Worm (Caenorhabditis elegans): ENCODE data around the gene nos-2.

Gene nos-2

DNA sequence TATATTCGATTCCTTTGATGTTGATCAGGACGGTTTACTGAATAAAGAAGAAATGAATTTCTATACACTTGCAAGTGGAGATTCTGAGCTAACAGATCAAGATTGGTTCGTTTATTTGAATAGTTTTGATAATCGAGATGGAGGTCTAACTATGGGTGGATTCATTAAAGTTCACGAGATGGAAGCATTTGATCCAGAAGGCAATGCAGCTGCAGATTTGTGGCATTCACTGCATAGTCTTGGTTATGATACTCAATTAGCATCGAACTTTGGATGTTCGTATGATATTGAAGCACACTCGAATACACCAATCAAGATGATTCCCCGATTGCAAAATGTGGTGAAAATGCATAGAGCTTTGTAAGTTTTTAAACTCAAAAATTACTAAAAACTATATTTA, 30.6 kb downstream of the nos-2 start:
- no peak for TF ChIP-seq nhr-28 (tag; optimal IDR thresholded peaks at IDR 0.05)
- TF ChIP-seq nhr-12 (tag; optimal IDR thresholded peaks at IDR 0.05), result no peak
- no peak for TF ChIP-seq zip-8 (tag; optimal IDR thresholded peaks at IDR 0.05)
- no peak for TF ChIP-seq ceh-83 (GFP tag; optimal IDR thresholded peaks at IDR 0.05)
- TF ChIP-seq sptf-1 (tag; optimal IDR thresholded peaks at IDR 0.05), result no peak
- TF ChIP-seq ceh-39 (tag; optimal IDR thresholded peaks at IDR 0.05), result no peak
- TF ChIP-seq lin-13 (tag; optimal IDR thresholded peaks at IDR 0.05), result no peak
- TF ChIP-seq ces-1 (GFP tag; optimal IDR thresholded peaks at IDR 0.05), result no peak
- no peak for TF ChIP-seq unc-39 (tag; optimal IDR thresholded peaks at IDR 0.05)
- TF ChIP-seq nhr-76 (tag; optimal IDR thresholded peaks at IDR 0.05), result no peak
- TF ChIP-seq unc-120 (tag; optimal IDR thresholded peaks at IDR 0.05; ENCODE audit: poor library complexity, severe bottlenecking), result no peak
- no peak for TF ChIP-seq cnd-1 (tag; optimal IDR thresholded peaks at IDR 0.05)
- TF ChIP-seq ztf-11 (tag; optimal IDR thresholded peaks at IDR 0.05), result no peak
- no peak for TF ChIP-seq mep-1 (tag; optimal IDR thresholded peaks at IDR 0.05)

DNA sequence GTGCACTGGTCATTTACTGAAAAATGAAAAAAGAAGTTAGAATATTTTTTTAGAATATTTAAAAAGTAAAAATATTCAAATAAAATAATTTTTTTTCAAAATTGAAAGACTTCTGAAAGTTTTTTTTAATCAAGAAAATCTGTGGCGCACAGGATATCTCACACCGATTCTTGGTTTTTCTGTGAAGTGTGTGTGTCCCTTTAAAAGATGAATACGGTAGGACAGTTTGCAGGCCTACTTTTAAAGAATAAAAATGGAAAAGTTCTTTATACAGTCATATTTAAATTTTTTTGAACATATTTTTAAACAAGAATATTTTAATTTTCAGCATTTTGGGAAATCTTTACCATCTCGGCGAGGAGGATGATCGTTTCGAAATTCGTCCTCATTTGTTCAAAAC, 33.2 kb downstream of the nos-2 start, which contains the start of gene mct-5:
TSS of gene mct-5 (minus strand) at position 16 of the 400 bp plus-strand sequence.
- TF ChIP-seq unc-120 (tag; optimal IDR thresholded peaks at IDR 0.05; ENCODE audit: poor library complexity, severe bottlenecking) (no peak), ztf-11 (tag; optimal IDR thresholded peaks at IDR 0.05) (no peak), unc-62 (GFP tag; optimal IDR thresholded peaks at IDR 0.05) (no peak)

DNA sequence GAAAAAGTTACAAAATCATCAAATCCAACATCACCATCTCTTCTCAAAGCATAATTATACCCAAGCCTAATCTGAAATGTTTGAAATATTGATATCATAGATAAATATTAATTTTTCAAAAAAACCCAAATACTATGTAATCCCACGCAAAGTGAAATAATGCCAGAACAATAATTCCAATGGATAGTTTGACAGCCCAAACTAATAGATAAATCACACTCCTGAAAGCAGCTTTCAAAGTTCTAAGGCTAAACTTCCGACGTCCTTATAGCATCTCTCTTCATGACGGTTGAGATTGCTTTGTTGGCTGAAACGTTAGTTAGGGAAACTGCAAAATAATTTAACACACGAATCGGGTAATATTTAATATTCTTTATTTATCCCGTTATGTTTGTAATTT, 33.8 kb downstream of the nos-2 start:
- no peak for TF ChIP-seq unc-62 (GFP tag; optimal IDR thresholded peaks at IDR 0.05)
- no peak for TF ChIP-seq mep-1 (tag; optimal IDR thresholded peaks at IDR 0.05)
- no peak for TF ChIP-seq ces-1 (GFP tag; optimal IDR thresholded peaks at IDR 0.05)
- TF ChIP-seq tbx-8 (GFP tag; optimal IDR thresholded peaks at IDR 0.05), result no peak
- no peak for TF ChIP-seq drap-1 (GFP tag; optimal IDR thresholded peaks at IDR 0.05)
- TF ChIP-seq M03D4.4 (tag; optimal IDR thresholded peaks at IDR 0.05), result no peak
- TF ChIP-seq lin-13 (tag; optimal IDR thresholded peaks at IDR 0.05), result no peak
- TF ChIP-seq bed-3 (GFP tag; optimal IDR thresholded peaks at IDR 0.05), result no peak
- no peak for TF ChIP-seq zip-8 (tag; optimal IDR thresholded peaks at IDR 0.05)
- no peak for TF ChIP-seq ceh-83 (GFP tag; optimal IDR thresholded peaks at IDR 0.05)
- no peak for TF ChIP-seq flh-1 (GFP tag; optimal IDR thresholded peaks at IDR 0.05)
- TF ChIP-seq pha-4 (tag; optimal IDR thresholded peaks at IDR 0.05), result no peak
- TF ChIP-seq elt-3 (tag; optimal IDR thresholded peaks at IDR 0.05), result no peak
- no peak for TF ChIP-seq mab-5 (tag; optimal IDR thresholded peaks at IDR 0.05)
- no peak for TF ChIP-seq sem-2 (GFP tag; optimal IDR thresholded peaks at IDR 0.05)
- no peak for TF ChIP-seq nhr-237 (tag; optimal IDR thresholded peaks at IDR 0.05)
- TF ChIP-seq blmp-1 (tag; optimal IDR thresholded peaks at IDR 0.05), result no peak

DNA sequence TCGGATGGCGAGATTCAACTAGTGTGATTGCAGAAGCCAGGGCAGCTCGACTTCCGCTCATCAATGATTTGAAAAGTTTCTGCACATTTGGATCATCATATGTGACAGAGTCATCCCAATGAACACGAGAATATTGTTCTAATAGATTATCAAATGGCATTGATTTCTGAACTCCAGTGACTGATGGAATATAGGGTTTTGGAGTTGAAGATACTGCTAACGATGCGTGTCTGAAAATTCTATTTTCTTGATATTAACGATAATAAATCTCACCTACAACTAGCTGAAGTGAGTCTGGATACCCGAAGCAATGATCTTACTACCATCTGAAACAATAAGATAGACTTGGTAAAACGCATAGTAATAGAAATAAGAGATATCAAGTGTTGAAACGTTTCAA, 35.4 kb downstream of the nos-2 start, which contains the start of gene mmaa-1:
TSS of gene mmaa-1 (minus strand) at position 328 of the 400 bp plus-strand sequence.
- no peak for TF ChIP-seq unc-62 (GFP tag; optimal IDR thresholded peaks at IDR 0.05)
- TF ChIP-seq ham-2 (GFP tag; optimal IDR thresholded peaks at IDR 0.05), result no peak
- no peak for TF ChIP-seq tbx-8 (GFP tag; optimal IDR thresholded peaks at IDR 0.05)
- no peak for TF ChIP-seq flh-1 (GFP tag; optimal IDR thresholded peaks at IDR 0.05)
- no peak for TF ChIP-seq cnd-1 (tag; optimal IDR thresholded peaks at IDR 0.05)
- no peak for TF ChIP-seq lin-32 (GFP tag; optimal IDR thresholded peaks at IDR 0.05)
- TF ChIP-seq mls-2 (tag; optimal IDR thresholded peaks at IDR 0.05), result no peak
- no peak for TF ChIP-seq zip-8 (tag; optimal IDR thresholded peaks at IDR 0.05)
- no peak for TF ChIP-seq sptf-1 (tag; optimal IDR thresholded peaks at IDR 0.05)
- no peak for TF ChIP-seq M03D4.4 (tag; optimal IDR thresholded peaks at IDR 0.05)
- no peak for TF ChIP-seq elt-3 (tag; optimal IDR thresholded peaks at IDR 0.05)
- no peak for TF ChIP-seq mep-1 (tag; optimal IDR thresholded peaks at IDR 0.05)
- no peak for TF ChIP-seq unc-39 (tag; optimal IDR thresholded peaks at IDR 0.05)

DNA sequence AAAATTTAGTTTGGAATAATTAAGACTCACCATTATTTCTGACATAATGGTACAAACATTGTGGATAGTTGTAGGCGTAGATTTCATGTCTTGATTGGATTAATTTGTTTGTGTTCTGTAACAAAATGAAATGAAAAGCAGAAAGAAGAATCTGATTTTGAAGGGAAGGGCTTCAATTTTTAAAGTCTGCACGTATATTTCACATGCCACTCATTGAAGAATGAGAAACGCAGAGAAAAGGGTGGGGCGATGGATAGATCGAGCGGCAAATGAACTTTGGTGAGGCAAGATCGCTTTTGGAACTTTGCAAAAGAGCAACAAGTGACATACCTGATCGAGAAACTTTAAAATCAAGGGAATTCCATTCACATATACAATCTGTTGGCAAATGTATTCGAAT, 36.9 kb downstream of the nos-2 start:
- TF ChIP-seq cnd-1 (tag; optimal IDR thresholded peaks at IDR 0.05) (no peak), pha-4 (tag; optimal IDR thresholded peaks at IDR 0.05) (no peak), bed-3 (GFP tag; optimal IDR thresholded peaks at IDR 0.05) (no peak), elt-1 (tag; optimal IDR thresholded peaks at IDR 0.05; ENCODE audit: borderline replicate concordance, insufficient read depth) (no peak), blmp-1 (tag; optimal IDR thresholded peaks at IDR 0.05) (no peak), nhr-12 (tag; optimal IDR thresholded peaks at IDR 0.05) (no peak), M03D4.4 (tag; optimal IDR thresholded peaks at IDR 0.05) (no peak), nhr-28 (tag; optimal IDR thresholded peaks at IDR 0.05) (no peak), drap-1 (GFP tag; optimal IDR thresholded peaks at IDR 0.05) (no peak), nhr-2 (tag; optimal IDR thresholded peaks at IDR 0.05) (no peak), ham-2 (GFP tag; optimal IDR thresholded peaks at IDR 0.05) (no peak), ces-1 (GFP tag; optimal IDR thresholded peaks at IDR 0.05) (no peak), ceh-83 (GFP tag; optimal IDR thresholded peaks at IDR 0.05) (no peak), ceh-39 (tag; optimal IDR thresholded peaks at IDR 0.05) (no peak), sem-2 (GFP tag; optimal IDR thresholded peaks at IDR 0.05) (no peak), tbx-8 (GFP tag; optimal IDR thresholded peaks at IDR 0.05) (no peak), unc-120 (tag; optimal IDR thresholded peaks at IDR 0.05; ENCODE audit: poor library complexity, severe bottlenecking) (no peak)

Data from whole organism, mixed stage, embryonic.